Worm (Caenorhabditis elegans) whole organism, L3 larva: ENCODE measurements around the gene spat-3.

Source experiments
- R02D3.7 ChIP-seq: fragments of 150-350 bp; optimal IDR thresholded peaks from 2 replicates; lab custom pipeline; 2014; ENCODE audit warnings: missing biosample characterization, missing genetic modification characterization
- ZK546.5 ChIP-seq: sonication (generic microtip); optimal IDR thresholded peaks from 2 replicates; lab custom pipeline; 2017; ENCODE audit warnings: missing biosample characterization, missing genetic modification characterization
- ama-1 ChIP-seq: fragments of 150-350 bp; optimal IDR thresholded peaks from 2 replicates; lab custom pipeline; 2018
- ceh-9 ChIP-seq: sonication (generic microtip); optimal IDR thresholded peaks from 2 replicates; lab custom pipeline; 2018; ENCODE audit warnings: missing biosample characterization, missing genetic modification characterization
- egl-27 ChIP-seq: sonication (generic microtip); optimal IDR thresholded peaks from 4 replicates; lab custom pipeline; 2017; ENCODE audit warnings: missing biosample characterization, missing genetic modification reagents, missing genetic modification characterization
- elt-1 ChIP-seq: fragments of 150-350 bp; optimal IDR thresholded peaks from 2 replicates; lab custom pipeline; 2014; ENCODE audit warnings: missing biosample characterization, missing genetic modification characterization
- elt-2 ChIP-seq: sonication (generic microtip); optimal IDR thresholded peaks from 2 replicates; lab custom pipeline; 2016; ENCODE audit warnings: missing genetic modification reagents, mild to moderate bottlenecking, missing genetic modification characterization, missing compliant biosample characterization
- elt-3 ChIP-seq, 3 experiments: fragments of 150-350 bp in 1 of 3; sonication (generic microtip) in 2 of 3; optimal IDR thresholded peaks; 2 replicates in 2 of 3; 4 replicates in 1 of 3; lab custom pipeline; 2014 to 2017; ENCODE audit warnings: missing biosample characterization in 3 of 3, missing genetic modification characterization in 3 of 3
- eor-1 ChIP-seq, 2 experiments: fragments of 150-350 bp; optimal IDR thresholded peaks; 2 replicates each; lab custom pipeline; 2014 to 2018; ENCODE audit warnings: missing biosample characterization in 2 of 2, missing genetic modification characterization in 2 of 2
- fkh-10 ChIP-seq: sonication (generic microtip); optimal IDR thresholded peaks from 2 replicates; lab custom pipeline; 2017; ENCODE audit warnings: missing biosample characterization, missing genetic modification reagents, missing genetic modification characterization
- fkh-2 ChIP-seq: fragments of 150-350 bp; optimal IDR thresholded peaks from 2 replicates; lab custom pipeline; 2014; ENCODE audit warnings: missing biosample characterization, missing genetic modification reagents, missing genetic modification characterization
- hmg-11 ChIP-seq: sonication (generic microtip); optimal IDR thresholded peaks from 2 replicates; lab custom pipeline; 2016; ENCODE audit warnings: missing genetic modification characterization, missing compliant biosample characterization
- mdl-1 ChIP-seq: fragments of 150-350 bp; optimal IDR thresholded peaks from 2 replicates; lab custom pipeline; 2014; ENCODE audit warnings: missing biosample characterization, missing genetic modification characterization
- nhr-23 ChIP-seq: fragments of 150-350 bp; optimal IDR thresholded peaks from 2 replicates; lab custom pipeline; 2014; ENCODE audit warnings: missing biosample characterization, missing genetic modification reagents, missing genetic modification characterization
- nhr-25 ChIP-seq: sonication (generic microtip); optimal IDR thresholded peaks from 2 replicates; lab custom pipeline; 2017; ENCODE audit warnings: missing biosample characterization, missing genetic modification characterization
- nhr-28 ChIP-seq: fragments of 150-350 bp; optimal IDR thresholded peaks from 2 replicates; lab custom pipeline; 2014; ENCODE audit warnings: missing biosample characterization, missing genetic modification characterization
- pha-4 ChIP-seq: fragments of 150-350 bp; optimal IDR thresholded peaks from 2 replicates; lab custom pipeline; 2014; ENCODE audit warnings: missing biosample characterization, missing genetic modification reagents, missing genetic modification characterization
- sea-2 ChIP-seq: fragments of 150-350 bp; sonication (generic microtip); optimal IDR thresholded peaks from 4 replicates; lab custom pipeline; 2014; ENCODE audit warnings: missing biosample characterization, missing genetic modification reagents, missing genetic modification characterization
- skn-1 ChIP-seq: fragments of 150-350 bp; optimal IDR thresholded peaks from 2 replicates; lab custom pipeline; 2014; ENCODE audit warnings: missing biosample characterization, missing genetic modification characterization
- snpc-4 ChIP-seq: fragments of 150-350 bp; optimal IDR thresholded peaks from 2 replicates; lab custom pipeline; 2014; ENCODE audit warnings: missing biosample characterization, missing genetic modification characterization
- tbx-2 ChIP-seq: sonication (generic microtip); optimal IDR thresholded peaks from 2 replicates; lab custom pipeline; 2016; ENCODE audit warnings: mild to moderate bottlenecking, missing genetic modification characterization, missing compliant biosample characterization
- unc-39 ChIP-seq: sonication (generic microtip); optimal IDR thresholded peaks from 4 replicates; lab custom pipeline; 2017; ENCODE audit warnings: missing biosample characterization, missing genetic modification characterization
- ztf-11 ChIP-seq: fragments of 150-350 bp; optimal IDR thresholded peaks from 2 replicates; lab custom pipeline; 2014; ENCODE audit warnings: missing biosample characterization, missing genetic modification characterization

spat-3 gene

DNA sequence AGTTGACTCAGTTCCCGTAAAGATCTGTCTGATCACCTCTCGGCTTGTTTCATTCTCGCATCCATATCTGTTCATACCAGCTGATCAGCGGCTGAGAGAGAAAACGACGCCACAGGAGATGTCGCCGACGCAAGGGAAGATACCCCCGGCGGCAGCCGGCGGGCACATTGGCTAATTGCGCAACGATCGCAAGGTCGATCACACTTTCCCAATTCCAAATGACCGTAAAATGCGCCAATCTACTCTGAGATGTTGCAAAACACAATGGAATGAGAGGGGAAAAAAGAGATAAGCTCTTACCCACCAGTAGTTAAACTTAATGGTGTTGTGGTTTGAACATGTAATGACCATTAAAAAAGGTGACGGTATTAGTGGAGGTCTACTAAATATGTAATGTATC lies 54.7 kb downstream of the spat-3 start:
- TF ChIP-seq hmg-11 (tag; lab: Kevin White, UChicago): no peak
- TF ChIP-seq elt-2 (tag; lab: Kevin White, UChicago): no peak
- TF ChIP-seq nhr-25 (tag; lab: Kevin White, UChicago): peak; percentile 59
- peak; percentile 70 for TF ChIP-seq nhr-23

DNA sequence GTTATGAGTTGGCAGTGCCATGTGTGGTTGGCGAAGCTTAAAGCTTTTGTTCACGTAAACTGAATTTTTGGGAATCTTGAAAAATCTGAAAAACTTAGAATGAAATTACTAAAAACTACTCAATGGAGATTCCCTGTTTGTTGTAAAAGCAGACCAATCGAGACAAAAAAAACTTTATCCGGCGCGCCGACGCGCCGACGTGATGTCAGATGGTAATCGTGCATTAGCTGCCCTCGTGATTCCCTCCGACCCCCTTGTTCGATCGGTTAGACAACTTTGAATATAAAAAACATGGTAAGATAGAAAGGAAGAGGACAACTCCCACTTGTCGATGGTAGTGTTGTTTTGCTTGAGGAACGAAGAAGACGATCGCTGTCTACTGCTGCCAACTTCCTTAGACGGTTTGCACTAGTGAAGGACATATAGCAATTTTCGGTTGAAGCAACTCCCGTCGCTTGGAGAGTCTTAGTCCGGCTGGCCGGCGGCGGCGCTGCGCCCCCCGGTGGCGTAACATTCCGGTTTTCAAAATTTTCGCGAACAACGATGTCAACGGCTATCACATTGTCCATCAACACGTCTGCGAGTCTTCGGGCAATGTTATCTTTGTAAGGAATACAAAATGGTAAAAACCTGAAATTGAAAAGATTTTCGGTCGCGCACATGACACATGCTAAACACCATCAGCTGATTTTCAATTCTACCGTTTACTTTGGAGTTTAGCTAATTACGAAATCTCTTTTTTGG lies 55.7 kb downstream of the spat-3 start, which contains the start of gene C07A12.18:
C07A12.18 (minus strand) TSS at position 51 of the 744 bp plus-strand sequence.
- TF ChIP-seq unc-39 (tag; lab: Kevin White, UChicago): no peak
- TF ChIP-seq elt-1: peak; percentile 14
- TF ChIP-seq, all 47 proteins: peak for 1

DNA sequence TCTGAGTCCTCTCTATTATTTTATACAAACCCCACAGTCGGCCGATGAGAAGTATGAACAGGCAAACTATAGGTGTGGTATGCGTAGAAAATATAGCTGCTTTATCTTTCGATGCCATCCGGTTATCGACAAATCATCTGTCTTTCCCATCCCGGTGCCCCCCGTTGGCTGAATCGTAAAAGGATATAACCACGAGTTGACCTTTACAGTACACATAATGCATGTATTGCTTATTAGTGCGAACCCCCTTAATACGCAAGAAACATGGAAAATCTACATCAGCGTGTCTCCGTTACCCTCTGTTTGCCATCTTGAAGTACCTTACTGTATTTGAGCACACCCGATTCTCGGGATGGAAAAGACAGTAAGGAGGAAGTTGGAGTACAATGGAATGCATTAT lies 56.8 kb downstream of the spat-3 start:
- TF ChIP-seq ztf-11 (tag; lab: Kevin White, UChicago) (no peak), skn-1 (no peak), ama-1 (lab: Kevin White, UChicago) (no peak), fkh-2 (no peak), sea-2 (GFP tag; lab: Kevin White, UChicago) (no peak), nhr-25 (tag; lab: Kevin White, UChicago) (no peak), fkh-10 (GFP tag; lab: Kevin White, UChicago) (no peak), tbx-2 (no peak), egl-27 (tag; lab: Kevin White, UChicago) (no peak), eor-1 (tag; optimal IDR thresholded peaks at IDR 0.05; lab: Kevin White, UChicago) (no peak), hmg-11 (tag; lab: Kevin White, UChicago) (no peak), snpc-4 (no peak), ZK546.5 (tag; lab: Kevin White, UChicago) (no peak), mdl-1 (no peak), nhr-28 (tag; lab: Kevin White, UChicago) (no peak), elt-3 (tag; optimal IDR thresholded peaks at IDR 0.05; lab: Kevin White, UChicago) (no peak), ceh-9 (tag; lab: Kevin White, UChicago) (no peak), R02D3.7 (tag; lab: Kevin White, UChicago) (no peak), pha-4 (tag; lab: Kevin White, UChicago) (no peak)
